Worm (Caenorhabditis elegans) whole organism, L2 larva: Measurements from ENCODE around the gene srh-32.

Experiments
- R02D3.7 ChIP-seq: fragments of 150-350 bp; optimal IDR thresholded peaks from 2 replicates; lab custom pipeline; 2014; ENCODE audit warnings: missing biosample characterization, missing genetic modification characterization
- ZK546.5 ChIP-seq: sonication (generic microtip); optimal IDR thresholded peaks from 2 replicates; lab custom pipeline; 2017; ENCODE audit warnings: missing biosample characterization, missing genetic modification characterization
- elt-3 ChIP-seq: sonication (generic microtip); optimal IDR thresholded peaks from 2 replicates; lab custom pipeline; 2017; ENCODE audit warnings: missing biosample characterization, missing genetic modification characterization
- lsy-2 ChIP-seq, 2 experiments: fragments of 150-350 bp in 1 of 2; sonication (generic microtip) in 1 of 2; optimal IDR thresholded peaks; 2 replicates each; lab custom pipeline; 2014 to 2017; ENCODE audit warnings: missing biosample characterization in 2 of 2, missing genetic modification characterization in 2 of 2
- mdl-1 ChIP-seq, 2 experiments: fragments of 150-350 bp in 1 of 2; sonication (generic microtip) in 1 of 2; optimal IDR thresholded peaks; 2 replicates each; lab custom pipeline; 2017; ENCODE audit warnings: missing biosample characterization in 2 of 2, missing genetic modification characterization in 2 of 2
- nhr-11 ChIP-seq: fragments of 150-350 bp; optimal IDR thresholded peaks from 2 replicates; lab custom pipeline; 2014; ENCODE audit warnings: missing biosample characterization, missing genetic modification characterization
- nhr-6 ChIP-seq: fragments of 150-350 bp; optimal IDR thresholded peaks from 2 replicates; lab custom pipeline; 2014; ENCODE audit warnings: missing biosample characterization, missing genetic modification characterization
- skn-1 ChIP-seq: sonication (generic microtip); optimal IDR thresholded peaks from 2 replicates; lab custom pipeline; 2017; ENCODE audit warnings: missing biosample characterization, missing genetic modification characterization
- sma-3 ChIP-seq: sonication (generic microtip); optimal IDR thresholded peaks from 2 replicates; lab custom pipeline; 2016; ENCODE audit warnings: missing genetic modification reagents, missing genetic modification characterization, missing compliant biosample characterization
- unc-62 ChIP-seq: fragments of 150-350 bp; optimal IDR thresholded peaks from 2 replicates; lab custom pipeline; 2014; ENCODE audit warnings: missing biosample characterization, missing genetic modification reagents, missing genetic modification characterization

ce11 chrV:17676553-17676952, 24.5 kb upstream of the srh-32 start, which contains the start of gene str-92:
- TF ChIP-seq unc-62 (GFP tag; lab: Kevin White, UChicago) (no peak), ZK546.5 (tag; lab: Kevin White, UChicago) (no peak), mdl-1 (tag; optimal IDR thresholded peaks at IDR 0.05; lab: Kevin White, UChicago) (no peak), skn-1 (tag; lab: Kevin White, UChicago) (no peak), nhr-6 (tag; lab: Kevin White, UChicago) (no peak), elt-3 (tag; lab: Kevin White, UChicago) (no peak), lsy-2 (tag; optimal IDR thresholded peaks at IDR 0.05; lab: Kevin White, UChicago) (no peak), R02D3.7 (tag; lab: Kevin White, UChicago) (no peak), sma-3 (GFP tag; lab: Kevin White, UChicago) (no peak), nhr-11 (tag; lab: Kevin White, UChicago) (no peak)
